Fruit fly (Drosophila melanogaster): ENCODE measurements around the gene Hpd.

The Hpd gene

DNA sequence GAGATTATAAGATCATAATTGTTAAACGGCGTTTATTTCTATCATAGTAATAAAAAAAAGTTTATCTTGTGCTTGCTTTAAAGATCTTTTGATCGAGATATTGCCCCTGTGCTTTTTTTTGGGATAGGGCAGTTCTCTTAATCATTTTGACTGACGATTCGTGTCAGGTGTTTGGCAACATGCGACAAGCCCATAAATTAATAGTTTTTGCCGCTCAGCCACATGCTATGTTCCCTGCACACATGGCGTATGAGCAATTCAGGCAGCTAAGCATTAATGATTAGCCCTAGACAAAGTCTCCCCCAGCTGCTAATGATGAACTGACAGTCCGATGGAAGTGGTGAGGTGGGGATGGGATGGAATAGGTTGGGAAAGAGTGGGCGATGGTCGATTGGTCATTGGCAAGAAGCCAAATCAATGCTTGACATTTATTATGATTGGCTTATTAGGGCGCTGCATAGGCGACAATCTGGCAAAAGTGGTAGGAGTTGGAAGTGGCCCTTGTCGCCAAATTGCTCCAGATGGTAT, 1.3 kb upstream of the Hpd start:
- TF ChIP-seq dmrt93B (GFP tag; optimal IDR thresholded peaks at IDR 0.05) (no peak), Jra (GFP tag; optimal IDR thresholded peaks at IDR 0.05) (no peak), Hr78 (GFP tag; optimal IDR thresholded peaks at IDR 0.05) (no peak), N (GFP tag; optimal IDR thresholded peaks at IDR 0.05) (no peak), Dfd (GFP tag; optimal IDR thresholded peaks at IDR 0.05) (no peak), ey (GFP tag; optimal IDR thresholded peaks at IDR 0.05) (no peak), Abd-B (GFP tag; optimal IDR thresholded peaks at IDR 0.05) (no peak), tai (GFP tag; optimal IDR thresholded peaks at IDR 0.05) (no peak), CG32264 (GFP tag; optimal IDR thresholded peaks at IDR 0.05) (no peak), usp (GFP tag; optimal IDR thresholded peaks at IDR 0.05) (no peak), sv (GFP tag; optimal IDR thresholded peaks at IDR 0.05) (no peak), dl (GFP tag; optimal IDR thresholded peaks at IDR 0.05; ENCODE audit: insufficient read depth in 1 of 2, partially characterized antibody in 2 of 2) (no peak), CrebA (GFP tag; optimal IDR thresholded peaks at IDR 0.05; ENCODE audit: borderline replicate concordance) (no peak), Myc (optimal IDR thresholded peaks at IDR 0.05) (no peak)

dm6 chr3L:20436069-20436468, 3.6 kb downstream of the Hpd start, which contains the start of the genes mRpL15 and CtIP:
Gene mRpL15 (minus strand): TSS chr3L:20436209.
Gene CtIP (plus strand): TSS chr3L:20436250.
- TF ChIP-seq Abd-B (GFP tag; optimal IDR thresholded peaks at IDR 0.05) (no peak), CrebA (GFP tag; optimal IDR thresholded peaks at IDR 0.05; ENCODE audit: borderline replicate concordance) (no peak), CG32264 (GFP tag; optimal IDR thresholded peaks at IDR 0.05) (no peak), sv (GFP tag; optimal IDR thresholded peaks at IDR 0.05) (no peak), sage (GFP tag; optimal IDR thresholded peaks at IDR 0.05) (peak; percentile 71)

dm6 chr3L:20432297-20432696, 7.4 kb downstream of the Hpd start, which contains the start of the genes Las and Psn:
Gene Las (minus strand): TSS chr3L:20432361.
Gene Psn (plus strand): TSS chr3L:20432468.
- TF ChIP-seq dsf (GFP tag; optimal IDR thresholded peaks at IDR 0.05; ENCODE audit: borderline replicate concordance) (peak; percentile 10), Sp1 (GFP tag; optimal IDR thresholded peaks at IDR 0.05) (no peak), CG32264 (GFP tag; optimal IDR thresholded peaks at IDR 0.05) (peak; percentile 31)

DNA sequence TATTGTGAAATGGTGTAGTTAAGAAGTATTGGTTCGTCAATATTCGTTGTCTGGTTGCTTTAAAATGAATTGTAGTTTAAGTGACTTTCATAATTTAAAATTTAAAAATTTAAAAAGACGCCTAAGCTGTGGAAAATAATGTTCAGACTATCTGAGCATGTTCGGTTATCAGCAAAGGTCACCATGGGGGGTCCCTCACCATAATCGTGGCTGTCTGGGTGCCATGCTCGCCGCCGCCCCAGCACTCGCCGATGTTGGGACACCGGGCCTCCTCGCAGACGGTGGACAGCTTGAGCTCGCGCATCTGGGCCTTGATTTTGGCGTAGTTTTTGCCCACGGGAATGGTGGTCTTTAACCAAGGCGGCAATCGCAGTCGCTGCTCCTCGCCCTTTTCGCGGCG, 8.1 kb downstream of the Hpd start:
- TF ChIP-seq Rel (GFP tag; optimal IDR thresholded peaks at IDR 0.05) (no peak), Rel (tag; optimal IDR thresholded peaks at IDR 0.05) (no peak), Sp1 (GFP tag; optimal IDR thresholded peaks at IDR 0.05) (no peak), h (GFP tag; optimal IDR thresholded peaks at IDR 0.05) (no peak), Dfd (GFP tag; optimal IDR thresholded peaks at IDR 0.05) (no peak), Mio (GFP tag; optimal IDR thresholded peaks at IDR 0.05) (no peak), Hr78 (GFP tag; optimal IDR thresholded peaks at IDR 0.05) (no peak), psq (GFP tag; optimal IDR thresholded peaks at IDR 0.05) (no peak), Hr83 (GFP tag; optimal IDR thresholded peaks at IDR 0.05; ENCODE audit: poor library complexity, severe bottlenecking) (no peak), sage (GFP tag; optimal IDR thresholded peaks at IDR 0.05) (no peak), OdsH (GFP tag; optimal IDR thresholded peaks at IDR 0.05) (no peak), fru (GFP tag; optimal IDR thresholded peaks at IDR 0.05) (no peak), foxo (GFP tag; optimal IDR thresholded peaks at IDR 0.05) (no peak), dmrt93B (GFP tag; optimal IDR thresholded peaks at IDR 0.05) (no peak), Vsx2 (GFP tag; optimal IDR thresholded peaks at IDR 0.05; ENCODE audit: partially characterized antibody) (no peak)

DNA sequence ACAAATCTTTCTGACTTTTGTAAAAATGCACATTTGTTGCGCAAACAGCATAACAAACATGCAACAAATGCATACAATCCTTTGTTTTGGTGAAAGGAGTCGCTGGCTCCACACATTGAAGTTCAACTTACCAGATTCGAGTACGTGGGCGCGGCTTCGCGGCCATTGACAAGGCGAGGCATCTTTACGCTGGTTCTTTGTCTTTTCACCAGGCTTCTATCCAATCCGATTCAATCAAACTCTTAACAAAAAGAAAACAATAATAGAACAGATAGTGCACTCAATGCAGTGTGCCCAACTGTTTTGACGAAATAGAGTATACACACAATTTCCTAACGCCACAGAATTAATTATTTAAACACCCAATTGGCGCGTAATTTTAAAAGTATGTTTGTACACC, 9.5 kb downstream of the Hpd start, which contains the start of gene CG5262:
TSS of gene CG5262 (minus strand) at position 294 of the 400 bp plus-strand sequence.
- TF ChIP-seq Rel (GFP tag; optimal IDR thresholded peaks at IDR 0.05) (no peak), Rel (tag; optimal IDR thresholded peaks at IDR 0.05) (peak; percentile 15), sv (GFP tag; optimal IDR thresholded peaks at IDR 0.05) (no peak)

DNA sequence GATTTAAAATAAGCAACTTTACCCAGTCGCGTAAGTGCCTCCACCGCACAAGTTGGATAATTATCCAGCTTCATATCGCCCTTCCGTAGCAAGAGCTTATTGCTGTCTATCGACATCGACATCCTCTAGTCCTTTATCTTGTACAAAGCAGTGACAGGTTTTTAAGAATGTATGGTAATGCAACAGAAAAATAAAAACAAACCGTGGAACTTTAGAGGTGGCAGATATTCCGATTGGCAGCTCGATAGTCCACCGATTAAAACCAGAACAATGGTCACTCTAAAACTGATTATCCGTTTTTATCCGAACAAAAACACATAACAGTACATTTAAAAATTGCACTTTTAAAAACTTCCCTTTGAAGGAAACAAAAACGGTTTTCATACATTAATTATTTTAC, 12.2 kb downstream of the Hpd start, which contains the start of gene CG5274:
TSS of gene CG5274 (minus strand) at position 218 of the 400 bp plus-strand sequence.
- TF ChIP-seq sage (GFP tag; optimal IDR thresholded peaks at IDR 0.05): no peak
- no peak for TF ChIP-seq Hr78 (GFP tag; optimal IDR thresholded peaks at IDR 0.05)
- TF ChIP-seq foxo (GFP tag; optimal IDR thresholded peaks at IDR 0.05): no peak
- no peak for TF ChIP-seq dl (GFP tag; optimal IDR thresholded peaks at IDR 0.05; ENCODE audit: insufficient read depth in 1 of 2, partially characterized antibody in 2 of 2)
- TF ChIP-seq tai (GFP tag; optimal IDR thresholded peaks at IDR 0.05): no peak

Measured in whole organism, wandering third instar larva.